Fruit fly (Drosophila melanogaster) S2 (cell line): ENCODE results near the gene CG14007.

Experiments used
- CG8478 ChIP-seq: fragments of >200 bp; optimal IDR thresholded peaks from 2 replicates; lab custom pipeline; 2018
- CTCF ChIP-seq, 2 experiments: fragments of >200 bp; optimal IDR thresholded peaks; 2 replicates each; lab custom pipeline; 2018

- TF ChIP-seq CTCF (optimal IDR thresholded peaks at IDR 0.05; lab: Kevin White, UChicago): no peak
- no peak for TF ChIP-seq CG8478
Observed at dm6 chr2L:5730432-5730831, 14.0 kb upstream of the CG14007 start.
